Worm (Caenorhabditis elegans) whole organism, L4/young adult: ENCODE results near the gene T16G12.7.

ENCODE experiments used
- W03F9.2 ChIP-seq: fragments of 150-350 bp; optimal IDR thresholded peaks from 2 replicates; lab custom pipeline; 2014; ENCODE audit warnings: missing biosample characterization, missing genetic modification characterization
- dao-5 ChIP-seq: sonication (generic microtip); optimal IDR thresholded peaks from 2 replicates; lab custom pipeline; 2016; ENCODE audit warnings: missing genotype, missing genetic modification characterization, moderate library complexity, missing compliant biosample characterization

DNA sequence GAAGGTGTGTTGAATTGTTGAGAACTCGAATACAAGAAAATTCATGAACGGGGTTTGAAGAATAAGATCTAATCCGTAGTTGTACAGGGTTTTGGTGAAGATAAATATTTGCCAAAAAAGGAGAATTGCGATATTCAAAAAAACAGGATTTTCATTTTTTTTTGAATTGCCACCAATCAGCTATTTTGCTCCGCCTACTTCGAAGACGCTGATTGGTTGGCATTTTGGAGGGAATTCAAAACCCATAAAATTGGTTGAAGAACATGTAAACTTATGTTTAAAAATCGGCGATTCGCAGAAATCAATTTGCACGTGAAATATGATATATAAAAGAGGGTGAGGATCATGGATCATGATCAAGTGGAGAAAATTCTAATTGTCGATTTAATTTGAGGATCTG, 36.1 kb upstream of the T16G12.7 start:
- TF ChIP-seq dao-5 (no peak), W03F9.2 (tag; lab: Kevin White, UChicago) (no peak)
